Worm (Caenorhabditis elegans): ENCODE results near the gene F17E9.16.

Gene F17E9.16

DNA sequence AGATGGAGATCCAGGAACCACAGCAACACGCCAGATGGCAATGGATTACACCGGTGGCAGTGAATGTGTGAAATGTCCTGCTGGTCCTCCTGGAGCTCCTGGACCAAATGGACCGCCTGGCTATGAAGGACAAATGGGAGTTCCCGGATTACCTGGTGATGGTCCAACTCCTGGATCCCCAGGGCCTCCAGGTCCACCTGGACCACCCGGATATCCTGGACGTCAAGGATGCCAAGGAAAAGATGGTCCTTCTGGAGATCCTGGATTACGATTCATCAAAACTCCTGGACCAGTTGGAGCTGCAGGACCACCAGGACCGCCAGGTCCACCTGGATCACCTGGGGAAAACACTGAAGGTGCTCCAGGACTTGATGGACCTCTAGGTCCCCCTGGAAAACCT lies 5.2 kb downstream of the F17E9.16 start:
- TF ChIP-seq ceh-32 (tag; optimal IDR thresholded peaks at IDR 0.05; ENCODE audit: poor library complexity) (no peak), skn-1 (tag; optimal IDR thresholded peaks at IDR 0.05) (no peak), snpc-4 (tag; optimal IDR thresholded peaks at IDR 0.05) (no peak), fos-1 (tag; optimal IDR thresholded peaks at IDR 0.05) (no peak), F37D6.2 (tag; optimal IDR thresholded peaks at IDR 0.05) (no peak), nhr-28 (tag; optimal IDR thresholded peaks at IDR 0.05) (no peak), set-16 (GFP tag; IDR thresholded peaks at IDR 0.05) (peak; percentile 76; the same call in 1 of the 2 replicates), Y48G9A.11 (GFP tag; IDR thresholded peaks at IDR 0.05) (no peak), mdt-29 (GFP tag; IDR thresholded peaks at IDR 0.05) (no peak)

DNA sequence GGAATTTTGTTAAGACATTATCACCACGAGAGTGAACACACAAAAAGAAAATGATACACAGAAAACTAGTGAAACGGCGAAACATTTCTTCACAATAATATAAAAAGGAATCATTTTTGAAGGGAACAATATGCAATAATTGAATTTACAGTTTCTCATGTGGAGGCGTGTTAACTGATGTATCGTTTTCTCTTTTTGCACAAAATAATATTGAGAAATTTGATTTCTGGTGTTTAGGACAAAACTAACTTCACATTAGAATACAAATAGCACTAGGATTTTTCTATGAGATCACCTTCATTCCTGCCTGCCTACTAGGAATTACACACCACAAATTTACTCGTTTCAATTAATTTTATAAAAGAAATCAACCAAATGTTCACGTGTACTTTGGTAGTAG lies 6.4 kb downstream of the F17E9.16 start, which contains the start of gene D2096.13:
D2096.13 (minus strand) TSS at position 101 of the 400 bp plus-strand sequence.
- TF ChIP-seq aha-1 (tag) (peak; percentile 35), mep-1 (tag; optimal IDR thresholded peaks at IDR 0.05) (no peak)

DNA sequence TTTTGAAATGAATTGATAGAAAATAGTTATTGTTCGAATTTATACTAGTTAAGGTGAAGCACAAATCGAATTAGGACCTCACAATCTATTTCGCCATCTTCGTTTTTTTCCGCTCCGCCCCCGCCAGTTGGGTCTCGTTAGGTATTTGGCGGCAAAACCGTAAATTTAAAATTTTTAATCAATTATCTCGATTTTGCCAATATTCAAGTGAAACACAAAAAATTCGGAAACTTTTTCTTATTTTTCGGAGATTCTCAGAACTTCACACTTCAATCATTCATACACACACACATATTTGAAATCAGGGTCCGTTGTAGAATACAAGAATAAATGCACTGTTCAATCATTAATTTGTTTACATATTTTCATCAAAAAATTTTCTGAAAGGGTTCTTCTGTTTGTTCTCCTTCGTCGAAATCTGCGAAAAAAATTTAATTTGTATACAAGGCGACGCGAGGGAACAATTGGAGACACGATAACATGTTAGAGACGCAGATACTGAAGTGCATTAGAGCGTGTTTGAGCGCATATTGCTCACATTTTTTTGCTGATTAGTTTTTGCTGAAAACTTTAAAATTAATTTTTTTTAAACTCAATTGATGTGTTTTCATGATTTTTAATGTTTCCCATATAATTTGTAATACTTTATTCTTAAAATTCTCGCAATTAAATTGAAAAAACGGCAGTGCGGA lies 7.7 kb downstream of the F17E9.16 start, which contains the start of gene D2096.5:
D2096.5 (minus strand) TSS at position 51 of the 692 bp plus-strand sequence.
- TF ChIP-seq pha-4 (GFP tag; IDR thresholded peaks at IDR 0.05) (no peak), pha-4 (tag; optimal IDR thresholded peaks at IDR 0.05) (peak; percentile 29), daf-16 (GFP tag; optimal IDR thresholded peaks at IDR 0.05) (no peak), daf-16 (tag; optimal IDR thresholded peaks at IDR 0.05) (peak; percentile 44), attf-4 (tag; optimal IDR thresholded peaks at IDR 0.05) (no peak), sdz-12 (GFP tag; optimal IDR thresholded peaks at IDR 0.05) (no peak), ceh-62 (tag; optimal IDR thresholded peaks at IDR 0.05) (no peak), set-16 (GFP tag; IDR thresholded peaks at IDR 0.05) (no peak), fkh-10 (GFP tag; optimal IDR thresholded peaks at IDR 0.05) (no peak), lin-13 (GFP tag; optimal IDR thresholded peaks at IDR 0.05) (no peak), Y48G9A.11 (GFP tag; IDR thresholded peaks at IDR 0.05) (no peak), ama-1 (optimal IDR thresholded peaks at IDR 0.05) (no peak), mdl-1 (tag; optimal IDR thresholded peaks at IDR 0.05) (no peak), pqm-1 (tag; optimal IDR thresholded peaks at IDR 0.05) (no peak), zip-2 (tag; optimal IDR thresholded peaks at IDR 0.05) (no peak), nhr-48 (tag; optimal IDR thresholded peaks at IDR 0.05) (no peak), nhr-28 (tag; optimal IDR thresholded peaks at IDR 0.05) (peak; percentile 29), Y105C5A.15 (GFP tag; IDR thresholded peaks at IDR 0.05) (no peak)

DNA sequence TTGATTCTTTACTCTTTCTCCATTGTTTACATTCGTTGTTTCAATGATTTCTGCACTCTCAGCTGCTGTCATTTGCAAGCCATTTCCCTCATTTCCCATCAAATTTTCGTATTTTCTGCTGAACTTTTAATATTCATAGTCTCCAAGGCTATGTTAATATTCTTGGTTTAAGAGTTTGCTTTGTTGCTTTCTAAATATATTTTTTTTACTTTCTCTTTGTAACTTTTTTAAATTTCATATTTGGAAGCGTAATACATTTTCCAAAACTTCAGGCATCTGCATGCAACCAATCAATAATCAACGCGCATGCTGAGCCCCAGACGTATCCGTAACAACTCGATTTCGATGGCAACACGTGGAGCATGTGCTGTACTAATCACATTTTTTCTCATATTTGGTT lies 8.7 kb downstream of the F17E9.16 start, which contains the start of gene sqv-1:
sqv-1 (plus strand) TSS at position 301 of the 400 bp plus-strand sequence.
- TF ChIP-seq hif-1 (tag; optimal IDR thresholded peaks at IDR 0.05): no peak
- TF ChIP-seq Y75B8A.6 (GFP tag; IDR thresholded peaks at IDR 0.05): no peak
- no peak for TF ChIP-seq daf-16 (GFP tag; optimal IDR thresholded peaks at IDR 0.05)
- TF ChIP-seq daf-16 (tag; optimal IDR thresholded peaks at IDR 0.05): peak; percentile 33

DNA sequence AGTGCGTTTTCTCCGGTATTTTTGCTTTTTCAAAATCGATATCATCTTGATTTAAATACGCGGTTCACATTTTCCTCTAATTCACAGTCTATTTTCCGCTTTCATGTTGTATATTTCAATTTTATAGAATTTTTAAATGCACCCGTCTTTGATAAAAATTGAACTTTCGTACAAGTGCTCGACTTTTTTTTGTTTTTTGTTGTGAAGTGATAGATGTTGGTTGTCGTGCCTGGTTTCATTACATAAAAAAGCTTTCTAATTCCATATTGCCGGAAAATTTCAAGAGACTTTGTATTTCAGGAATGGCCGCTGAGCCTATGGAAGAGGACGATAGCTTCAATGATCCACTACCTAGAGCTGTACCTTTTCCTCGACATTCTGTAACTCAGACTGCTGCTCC lies 11.0 kb downstream of the F17E9.16 start, which contains the start of gene D2096.12:
D2096.12 (plus strand) TSS at position 301 of the 400 bp plus-strand sequence.
- TF ChIP-seq mdl-1 (tag; optimal IDR thresholded peaks at IDR 0.05): no peak
- TF ChIP-seq ceh-82 (tag; optimal IDR thresholded peaks at IDR 0.05): no peak
- TF ChIP-seq ctbp-1 (GFP tag; IDR thresholded peaks at IDR 0.05): no peak
- TF ChIP-seq D1046.2 (GFP tag; IDR thresholded peaks at IDR 0.05): no peak
- no peak for TF ChIP-seq snpc-1.2 (GFP tag; IDR thresholded peaks at IDR 0.05)
- no peak for TF ChIP-seq lir-3 (tag; optimal IDR thresholded peaks at IDR 0.05)
- no peak for TF ChIP-seq ZK546.5 (tag; optimal IDR thresholded peaks at IDR 0.05)
